Fruit fly (Drosophila melanogaster) whole organism, pupa: ENCODE measurements around the gene CG12877.
A peak's percentile ranks its signal among the peaks of the same experiment; 100 is the strongest.

Experiments
- CG10348 ChIP-seq: fragments of 200-800 bp; sonication (Bioruptor generic); IDR thresholded peaks from 2 replicates; pipeline ENCODE4 v1.3.6; 2022; ENCODE audit warnings: missing biosample characterization, missing genetic modification characterization
- CG12605 ChIP-seq: fragments of 200-800 bp; sonication (Bioruptor generic); IDR thresholded peaks from 2 replicates; pipeline ENCODE4 v1.3.6; 2022; ENCODE audit warnings: missing biosample characterization, missing genetic modification characterization
- CG13204 ChIP-seq: fragments of 200-800 bp; sonication (Bioruptor generic); optimal IDR thresholded peaks from 2 replicates; lab custom pipeline; 2018; ENCODE audit warnings: missing biosample characterization, mild to moderate bottlenecking, missing genetic modification characterization, moderate library complexity
- CG14655 ChIP-seq: fragments of 200-800 bp; sonication (Bioruptor generic); optimal IDR thresholded peaks from 3 replicates; lab custom pipeline; 2017; ENCODE audit warnings: mild to moderate bottlenecking, missing biosample characterization, missing genetic modification reagents, missing genetic modification characterization
- CG15710 ChIP-seq: fragments of 200-800 bp; sonication (Bioruptor generic); optimal IDR thresholded peaks from 2 replicates; lab custom pipeline; 2018; ENCODE audit warnings: missing biosample characterization, mild to moderate bottlenecking, missing genetic modification characterization, moderate library complexity
- CG17806 ChIP-seq: fragments of 200-800 bp; sonication (Bioruptor generic); optimal IDR thresholded peaks from 2 replicates; lab custom pipeline; 2018; ENCODE audit warnings: missing biosample characterization, mild to moderate bottlenecking, missing genetic modification characterization, moderate library complexity
- CG32121 ChIP-seq: fragments of 200-800 bp; sonication (Bioruptor generic); IDR thresholded peaks from 2 replicates; pipeline ENCODE4 v1.3.6; 2022; ENCODE audit warnings: missing biosample characterization, missing genetic modification characterization
- CG34367 ChIP-seq: fragments of 200-800 bp; sonication (Bioruptor generic); optimal IDR thresholded peaks from 2 replicates; lab custom pipeline; 2018; ENCODE audit warnings: missing biosample characterization, mild to moderate bottlenecking, missing genetic modification characterization
- CG4496 ChIP-seq: fragments of 200-800 bp; sonication (Bioruptor generic); IDR thresholded peaks from 3 replicates; pipeline ENCODE4 v1.3.6; 2022; ENCODE audit warnings: missing biosample characterization, missing genetic modification characterization
- CG8159 ChIP-seq: fragments of 200-800 bp; sonication (Bioruptor generic); optimal IDR thresholded peaks from 3 replicates; lab custom pipeline; 2018; ENCODE audit warnings: missing biosample characterization, mild to moderate bottlenecking, missing genetic modification characterization, moderate library complexity
- CG8301 ChIP-seq: fragments of 200-800 bp; sonication (Bioruptor generic); optimal IDR thresholded peaks from 2 replicates; lab custom pipeline; 2018; ENCODE audit warnings: missing biosample characterization, mild to moderate bottlenecking, missing genetic modification characterization
- CG9948 ChIP-seq: fragments of 200-800 bp; sonication (Bioruptor generic); optimal IDR thresholded peaks from 2 replicates; lab custom pipeline; 2018; ENCODE audit warnings: missing biosample characterization, mild to moderate bottlenecking, missing genetic modification characterization, moderate library complexity
- D1 ChIP-seq: fragments of 200-800 bp; sonication (Bioruptor generic); optimal IDR thresholded peaks from 2 replicates; lab custom pipeline; 2018; ENCODE audit warnings: missing biosample characterization, mild to moderate bottlenecking, missing genetic modification characterization, moderate library complexity
- EcR ChIP-seq: fragments of 200-800 bp; sonication (Bioruptor generic); optimal IDR thresholded peaks from 3 replicates; lab custom pipeline; 2019; ENCODE audit warnings: missing biosample characterization, missing genetic modification characterization, mild to moderate bottlenecking, moderate library complexity, missing genetic modification reagents
- Ets98B ChIP-seq: fragments of 200-800 bp; sonication (Bioruptor generic); IDR thresholded peaks from 2 replicates; pipeline ENCODE4 v1.3.6; 2022; ENCODE audit warnings: missing biosample characterization, missing genetic modification characterization
- Pif1A ChIP-seq: fragments of 200-800 bp; sonication (Bioruptor generic); optimal IDR thresholded peaks from 3 replicates; lab custom pipeline; 2016; ENCODE audit warnings: missing biosample characterization, missing genetic modification characterization
- Pif1B ChIP-seq: fragments of 200-800 bp; sonication (Bioruptor generic); optimal IDR thresholded peaks from 3 replicates; lab custom pipeline; 2016; ENCODE audit warnings: missing biosample characterization, missing genetic modification characterization
- Snoo ChIP-seq: fragments of 200-800 bp; sonication (Bioruptor generic); optimal IDR thresholded peaks from 3 replicates; lab custom pipeline; 2017; ENCODE audit warnings: missing biosample characterization, mild to moderate bottlenecking, missing genetic modification characterization, inconsistent platforms
- fd96Ca ChIP-seq: fragments of 200-800 bp; sonication (Bioruptor generic); IDR thresholded peaks from 3 replicates; pipeline ENCODE4 v1.3.6; 2022; ENCODE audit warnings: missing biosample characterization, missing genetic modification characterization
- gl ChIP-seq: fragments of 200-800 bp; sonication (Bioruptor generic); optimal IDR thresholded peaks from 2 replicates; lab custom pipeline; 2018; ENCODE audit warnings: missing biosample characterization, mild to moderate bottlenecking, missing genetic modification characterization
- rn ChIP-seq: fragments of 200-800 bp; sonication (Bioruptor generic); IDR thresholded peaks from 2 replicates; pipeline ENCODE4 v1.3.6; 2022; ENCODE audit warnings: missing biosample characterization, missing genetic modification characterization

Gene CG12877

DNA sequence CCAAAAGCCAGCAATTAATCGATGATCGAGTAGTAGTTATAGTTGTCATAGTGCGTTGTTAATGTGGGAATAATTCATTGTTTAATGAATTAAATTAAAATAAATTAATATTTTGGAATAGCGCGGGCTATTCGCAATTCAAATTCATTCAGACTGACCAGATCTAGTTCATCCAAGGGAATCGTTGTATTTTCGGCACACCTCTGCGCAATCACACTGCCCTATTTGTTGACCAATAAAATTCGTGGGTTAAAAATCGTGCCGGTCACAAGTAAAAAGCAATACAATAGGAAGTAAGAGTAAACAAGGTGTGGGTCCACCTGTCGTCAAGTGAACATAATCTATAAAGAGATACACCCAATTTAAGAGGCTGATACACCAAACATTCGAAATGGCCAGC is 27.9 kb upstream of the CG12877 start, which contains the start of gene CG12883:
CG12883 (plus strand) TSS at position 273 of the 400 bp plus-strand sequence.
- no peak for TF ChIP-seq CG9948
- no peak for TF ChIP-seq CG10348 (GFP tag; lab: Robert Waterston, UW)
- no peak for TF ChIP-seq CG34367
- TF ChIP-seq CG8301 (tag; lab: Kevin White, UChicago), result no peak
- TF ChIP-seq CG8159 (tag; lab: Kevin White, UChicago), result no peak
- no peak for TF ChIP-seq CG32121 (GFP tag; lab: Robert Waterston, UW)
- no peak for TF ChIP-seq CG15710
- TF ChIP-seq Pif1A (GFP tag; lab: Kevin White, UChicago), result no peak
- no peak for TF ChIP-seq Snoo (tag; lab: Kevin White, UChicago)
- no peak for TF ChIP-seq EcR (GFP tag; lab: Kevin White, UChicago)
- TF ChIP-seq Pif1B (GFP tag; lab: Kevin White, UChicago), result no peak
- no peak for TF ChIP-seq rn
- TF ChIP-seq CG4496, result no peak

DNA sequence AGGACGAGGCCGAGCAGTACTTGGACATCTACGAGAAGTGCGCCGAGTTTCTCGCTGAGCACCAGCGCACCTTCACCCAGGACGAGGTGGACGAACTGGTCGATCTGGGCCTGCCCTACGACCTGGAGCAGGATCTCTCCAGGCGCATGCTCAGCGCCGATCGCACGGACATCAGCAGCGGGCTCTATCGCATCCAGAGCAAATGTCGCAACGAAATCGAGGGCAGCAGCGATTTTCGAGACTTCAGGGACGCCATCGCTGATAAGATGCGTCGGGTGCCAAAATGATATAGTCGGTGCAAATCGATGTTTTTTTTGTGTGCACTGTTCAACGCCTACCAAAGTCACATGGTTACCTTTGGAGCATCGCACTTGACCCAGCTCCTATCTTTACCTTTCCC is 27.2 kb upstream of the CG12877 start:
- TF ChIP-seq CG4496 (no peak), EcR (GFP tag; lab: Kevin White, UChicago) (no peak), D1 (tag; lab: Kevin White, UChicago) (no peak), CG13204 (GFP tag; lab: Kevin White, UChicago) (no peak), rn (no peak), CG8159 (tag; lab: Kevin White, UChicago) (no peak), CG14655 (GFP tag; lab: Kevin White, UChicago) (no peak), Pif1A (GFP tag; lab: Kevin White, UChicago) (no peak), Snoo (tag; lab: Kevin White, UChicago) (no peak), CG9948 (no peak), CG32121 (GFP tag; lab: Robert Waterston, UW) (no peak)
- TF ChIP-seq, all 21 proteins: peak for 0

DNA sequence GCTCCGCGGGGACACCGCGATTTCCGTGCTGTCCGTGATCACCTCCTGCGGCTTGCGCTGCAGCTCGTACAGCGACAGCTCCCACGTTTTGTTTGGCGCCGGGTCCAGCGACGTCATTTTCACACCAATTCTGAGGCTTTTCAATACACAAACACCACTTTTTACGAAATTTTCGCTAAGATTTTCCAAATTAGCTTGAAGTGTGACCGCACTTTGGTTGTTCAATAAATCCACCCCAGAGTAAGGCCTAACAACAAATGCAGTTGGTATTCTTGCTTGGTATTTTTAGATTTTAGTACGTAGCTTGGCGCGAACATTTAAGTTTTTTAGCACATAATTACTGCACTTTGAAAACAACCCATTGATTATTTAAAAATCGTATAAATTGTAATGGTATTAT is 25.1 kb upstream of the CG12877 start, which contains the start of gene Sce:
Sce (minus strand) TSS at position 231 of the 400 bp plus-strand sequence.
- no peak for TF ChIP-seq CG32121 (GFP tag; lab: Robert Waterston, UW)
- no peak for TF ChIP-seq fd96Ca
- no peak for TF ChIP-seq CG17806 (tag; lab: Kevin White, UChicago)
- no peak for TF ChIP-seq CG14655 (GFP tag; lab: Kevin White, UChicago)
- no peak for TF ChIP-seq CG12605 (GFP tag; lab: Robert Waterston, UW)
- TF ChIP-seq gl (tag; lab: Kevin White, UChicago), result no peak
- TF ChIP-seq Pif1B (GFP tag; lab: Kevin White, UChicago), result no peak
- TF ChIP-seq CG8159 (tag; lab: Kevin White, UChicago), result no peak

DNA sequence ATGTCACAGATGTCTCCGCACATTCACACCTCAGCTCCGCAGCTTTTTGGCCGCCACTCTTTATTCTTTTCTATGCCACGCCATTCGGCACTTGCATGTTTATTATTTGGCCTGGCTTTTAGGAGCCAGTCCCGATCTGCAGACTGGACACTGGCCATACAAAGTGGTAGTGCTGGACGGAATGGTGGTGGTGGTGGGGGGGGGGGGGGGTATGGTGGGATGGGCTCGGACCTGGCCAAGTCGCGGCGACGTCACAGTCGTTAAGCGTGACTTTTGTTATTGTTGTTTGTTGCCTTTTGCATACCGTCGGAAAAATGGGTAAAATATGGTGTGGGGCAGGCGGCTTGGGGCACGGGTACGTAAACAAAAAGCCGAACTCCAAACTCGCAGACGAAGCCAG is 21.8 kb upstream of the CG12877 start:
- no peak for TF ChIP-seq gl (tag; lab: Kevin White, UChicago)
- TF ChIP-seq Ets98B (GFP tag; lab: Robert Waterston, UW), result 0 out of 2 replicates have a peak, but pooled peaks have one; percentile 6
- TF ChIP-seq EcR (GFP tag; lab: Kevin White, UChicago), result peak; percentile 20
- TF ChIP-seq CG13204 (GFP tag; lab: Kevin White, UChicago), result peak; percentile 77

DNA sequence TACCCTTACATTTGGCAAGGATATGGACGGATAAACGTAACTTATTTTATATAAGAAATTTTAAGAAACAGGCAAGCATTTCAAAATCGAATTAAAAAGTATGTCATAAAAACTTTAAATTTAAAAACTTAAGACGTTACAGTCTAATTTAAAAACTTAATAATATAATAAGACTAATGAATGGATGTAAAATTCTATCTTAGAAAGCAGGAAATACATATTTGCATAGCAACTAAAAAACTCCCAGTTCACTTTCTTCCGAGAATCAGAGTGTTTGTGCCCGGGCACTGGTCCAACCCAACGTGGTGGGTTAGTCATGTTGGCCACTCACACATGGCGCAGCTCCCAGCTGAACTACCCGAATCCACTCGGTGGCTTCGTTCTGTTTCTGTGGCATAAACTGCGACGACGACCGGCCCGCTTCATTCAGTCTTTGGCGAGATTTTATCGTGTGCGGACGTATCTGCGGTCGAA is 21.3 kb upstream of the CG12877 start, which contains the start of gene CG12880:
CG12880 (plus strand) TSS at position 424 of the 474 bp plus-strand sequence.
- peak; percentile 21 for TF ChIP-seq CG9948
- TF ChIP-seq CG8159 (tag; lab: Kevin White, UChicago), result peak; percentile 57
- TF ChIP-seq D1 (tag; lab: Kevin White, UChicago), result no peak
- TF ChIP-seq EcR (GFP tag; lab: Kevin White, UChicago), result no peak
- TF ChIP-seq CG14655 (GFP tag; lab: Kevin White, UChicago), result peak; percentile 72
- no peak for TF ChIP-seq Ets98B (GFP tag; lab: Robert Waterston, UW)
- TF ChIP-seq Pif1A (GFP tag; lab: Kevin White, UChicago), result peak; percentile 22
- TF ChIP-seq fd96Ca, result no peak
- no peak for TF ChIP-seq CG10348 (GFP tag; lab: Robert Waterston, UW)
- peak; percentile 40 for TF ChIP-seq CG8301 (tag; lab: Kevin White, UChicago)
- TF ChIP-seq CG15710, result peak; percentile 42
- no peak for TF ChIP-seq CG32121 (GFP tag; lab: Robert Waterston, UW)
- TF ChIP-seq CG34367, result no peak
- peak; percentile 35 for TF ChIP-seq Pif1B (GFP tag; lab: Kevin White, UChicago)

DNA sequence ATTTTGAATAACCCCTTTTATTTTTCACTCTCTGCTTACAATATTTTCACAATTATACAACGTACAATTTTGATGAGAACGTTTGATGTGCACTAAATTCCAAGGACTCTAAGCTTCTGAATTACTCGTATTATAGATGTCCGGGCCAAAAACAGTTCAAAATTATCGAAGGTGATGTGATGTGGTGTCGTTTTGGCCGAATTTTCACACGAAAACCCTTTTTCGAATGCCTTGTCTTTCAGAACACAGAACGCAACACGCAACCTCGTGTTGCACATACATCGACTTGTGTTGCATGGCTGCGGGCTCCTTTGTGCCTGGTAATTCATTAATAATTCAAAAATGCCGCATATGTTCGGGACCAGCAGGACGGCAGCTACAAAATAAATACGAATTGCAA is 18.9 kb upstream of the CG12877 start, which contains the start of gene CG31055:
CG31055 (minus strand) TSS at position 101 of the 400 bp plus-strand sequence.
- TF ChIP-seq gl (tag; lab: Kevin White, UChicago) (no peak), Snoo (tag; lab: Kevin White, UChicago) (no peak), CG34367 (no peak), CG8159 (tag; lab: Kevin White, UChicago) (no peak), CG9948 (no peak), CG4496 (no peak), CG13204 (GFP tag; lab: Kevin White, UChicago) (no peak), CG8301 (tag; lab: Kevin White, UChicago) (no peak), CG10348 (GFP tag; lab: Robert Waterston, UW) (no peak), D1 (tag; lab: Kevin White, UChicago) (no peak), rn (no peak), CG14655 (GFP tag; lab: Kevin White, UChicago) (no peak), CG12605 (GFP tag; lab: Robert Waterston, UW) (no peak), Ets98B (GFP tag; lab: Robert Waterston, UW) (no peak), CG17806 (tag; lab: Kevin White, UChicago) (no peak), EcR (GFP tag; lab: Kevin White, UChicago) (no peak), Pif1A (GFP tag; lab: Kevin White, UChicago) (no peak), fd96Ca (no peak), Pif1B (GFP tag; lab: Kevin White, UChicago) (no peak), CG32121 (GFP tag; lab: Robert Waterston, UW) (no peak)
